Worm (Caenorhabditis elegans): Measurements from ENCODE around the gene T21D12.7.

DNA sequence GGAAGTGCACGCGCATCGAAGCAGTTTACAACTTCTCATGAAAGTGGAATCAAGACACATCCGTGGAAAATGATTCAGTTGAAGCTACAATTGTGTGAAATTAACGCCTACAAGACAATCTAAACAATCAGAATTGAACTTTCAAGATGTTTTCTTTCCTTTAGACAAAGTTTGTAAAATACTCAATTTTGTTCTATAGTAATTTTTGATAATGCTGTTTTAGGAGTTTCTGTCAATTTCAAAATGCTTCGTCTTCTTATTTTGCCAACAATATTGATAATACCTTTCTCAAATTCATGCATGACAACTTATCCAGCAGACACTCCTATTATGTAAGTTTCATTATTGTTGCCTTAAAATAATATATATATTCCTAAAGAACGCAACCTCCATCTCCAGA is 22.1 kb downstream of the T21D12.7 start, which contains the start of gene T21D12.11:
- no peak for TF ChIP-seq snpc-4 (tag; optimal IDR thresholded peaks at IDR 0.05)
- TF ChIP-seq sptf-1 (tag; optimal IDR thresholded peaks at IDR 0.05), result no peak
- no peak for TF ChIP-seq nhr-90 (tag; optimal IDR thresholded peaks at IDR 0.05; ENCODE audit: poor library complexity)
- TF ChIP-seq lin-13 (GFP tag; optimal IDR thresholded peaks at IDR 0.05), result no peak
- no peak for TF ChIP-seq lin-39 (tag; optimal IDR thresholded peaks at IDR 0.05)
- TF ChIP-seq egl-13 (tag; optimal IDR thresholded peaks at IDR 0.05), result no peak
- TF ChIP-seq nhr-11 (tag; optimal IDR thresholded peaks at IDR 0.05), result no peak
- no peak for TF ChIP-seq dpl-1 (GFP tag; optimal IDR thresholded peaks at IDR 0.05)
- TF ChIP-seq hpl-2 (GFP tag; optimal IDR thresholded peaks at IDR 0.05), result no peak
- TF ChIP-seq unc-86 (tag; optimal IDR thresholded peaks at IDR 0.05), result no peak
- no peak for TF ChIP-seq zag-1 (tag; optimal IDR thresholded peaks at IDR 0.05)
- TF ChIP-seq elt-2 (tag; optimal IDR thresholded peaks at IDR 0.05), result no peak
- TF ChIP-seq lin-14 (GFP tag; optimal IDR thresholded peaks at IDR 0.05), result no peak

Measured in whole organism, L1 larva.